Worm (Caenorhabditis elegans) whole organism, young adult: ENCODE measurements around the gene Y6D1A.1.

Experiments used
- F52B5.7 ChIP-seq: sonication (generic microtip); optimal IDR thresholded peaks from 2 replicates; lab custom pipeline; 2016; ENCODE audit warnings: mild to moderate bottlenecking, missing genetic modification characterization, missing compliant biosample characterization
- T07F8.4 ChIP-seq: sonication (generic microtip); optimal IDR thresholded peaks from 2 replicates; lab custom pipeline; 2016; ENCODE audit warnings: mild to moderate bottlenecking, missing genetic modification characterization, moderate library complexity, missing compliant biosample characterization
- T26A5.8 ChIP-seq: sonication (generic microtip); optimal IDR thresholded peaks from 2 replicates; lab custom pipeline; 2016; ENCODE audit warnings: missing genetic modification characterization, missing compliant biosample characterization
- ama-1 ChIP-seq, 3 experiments: fragments of 150-350 bp in 1 of 3; sonication (generic microtip) in 2 of 3; optimal IDR thresholded peaks; 2 replicates each; lab custom pipeline; 2014 to 2018; ENCODE audit warnings: missing biosample characterization in 2 of 3, missing genetic modification characterization in 2 of 3, missing genetic modification reagents in 2 of 3
- atf-7 ChIP-seq: sonication (generic microtip); optimal IDR thresholded peaks from 2 replicates; lab custom pipeline; 2017; ENCODE audit warnings: mild to moderate bottlenecking, missing genetic modification characterization, missing compliant biosample characterization
- hmg-1.2 ChIP-seq: fragments of 200-800 bp; sonication (Bioruptor generic); IDR thresholded peaks from 2 replicates; pipeline ENCODE4 v1.3.6; 2022; ENCODE audit warnings: missing genetic modification reagents, missing genetic modification characterization, missing compliant biosample characterization
- mes-4 ChIP-seq: sonication (generic microtip); optimal IDR thresholded peaks from 2 replicates; lab custom pipeline; 2016; ENCODE audit warnings: missing genotype, missing genetic modification characterization, missing compliant biosample characterization
- rcor-1 ChIP-seq: fragments of 200-800 bp; sonication (Bioruptor generic); IDR thresholded peaks from 2 replicates; pipeline ENCODE4 v1.3.6; 2022; ENCODE audit warnings: missing genetic modification reagents, missing genetic modification characterization, missing compliant biosample characterization
- sdz-38 ChIP-seq: sonication (generic microtip); optimal IDR thresholded peaks from 2 replicates; lab custom pipeline; 2016; ENCODE audit warnings: missing genotype, missing genetic modification characterization, missing compliant biosample characterization
- tbx-9 ChIP-seq: sonication (generic microtip); optimal IDR thresholded peaks from 2 replicates; lab custom pipeline; 2016; ENCODE audit warnings: borderline replicate concordance, missing genetic modification characterization, inconsistent platforms, missing compliant biosample characterization
- xnd-1 ChIP-seq: sonication (generic microtip); optimal IDR thresholded peaks from 2 replicates; lab custom pipeline; 2016; ENCODE audit warnings: missing genotype, missing genetic modification reagents, missing genetic modification characterization, missing compliant biosample characterization

- TF ChIP-seq atf-7 (no peak), T07F8.4 (tag; lab: Kevin White, UChicago) (no peak), ama-1 (optimal IDR thresholded peaks at IDR 0.05; lab: Kevin White, UChicago) (no peak), ama-1 (GFP tag; optimal IDR thresholded peaks at IDR 0.05; lab: Kevin White, UChicago) (no peak), F52B5.7 (no peak), xnd-1 (tag; lab: Kevin White, UChicago) (no peak), T26A5.8 (tag; lab: Kevin White, UChicago) (no peak), rcor-1 (GFP tag; lab: Robert Waterston, UW) (no peak), hmg-1.2 (no peak), tbx-9 (no peak), mes-4 (no peak), sdz-38 (tag; lab: Kevin White, UChicago) (no peak)
Measured at ce11 chrII:11802451-11802850, 21.0 kb downstream of the Y6D1A.1 start, which contains the start of gene F43G6.17.
